Fruit fly (Drosophila melanogaster): ENCODE results near the gene CG7214.

DNA sequence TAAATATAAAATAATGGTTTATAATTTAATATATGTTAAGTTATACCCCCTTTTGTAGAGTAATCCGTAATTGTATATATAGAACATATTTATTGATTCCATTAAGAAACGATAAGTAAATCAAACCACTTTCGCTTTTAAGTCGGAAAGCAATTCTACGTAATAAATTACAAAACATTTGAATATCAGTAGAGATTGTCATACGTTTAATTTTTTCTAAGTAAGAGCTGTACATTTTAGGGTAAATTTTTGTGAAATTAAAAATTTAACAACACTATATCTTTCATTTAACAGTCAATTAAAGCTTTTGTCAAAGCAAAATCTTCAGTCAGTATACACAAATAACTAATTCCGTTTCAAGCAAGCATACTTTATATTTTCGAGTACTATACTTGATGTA is 9.2 kb upstream of the CG7214 start, which contains the start of gene CG46025:
- TF ChIP-seq CG32006 (GFP tag; optimal IDR thresholded peaks at IDR 0.05): no peak
- no peak for TF ChIP-seq Ets21C (GFP tag; optimal IDR thresholded peaks at IDR 0.05)
- no peak for TF ChIP-seq CG11762 (GFP tag; optimal IDR thresholded peaks at IDR 0.05; ENCODE audit: insufficient read depth)
- no peak for TF ChIP-seq CG6808 (GFP tag; optimal IDR thresholded peaks at IDR 0.05)
- no peak for TF ChIP-seq CG11902 (GFP tag; optimal IDR thresholded peaks at IDR 0.05)
- TF ChIP-seq Hr39 (GFP tag; optimal IDR thresholded peaks at IDR 0.05): no peak
- no peak for TF ChIP-seq CG8632 (GFP tag; optimal IDR thresholded peaks at IDR 0.05)
- no peak for TF ChIP-seq Sox102F (GFP tag; optimal IDR thresholded peaks at IDR 0.05)
